Worm (Caenorhabditis elegans) whole organism, L4 larva: ENCODE data around the gene W06A7.2.

Experiments used
- D1046.2 ChIP-seq: fragments of 200-800 bp; sonication (Bioruptor generic); IDR thresholded peaks from 2 replicates; pipeline ENCODE4 v1.3.6; 2022; ENCODE audit warnings: missing genetic modification characterization, missing compliant biosample characterization
- F44E2.7 ChIP-seq: fragments of 200-800 bp; sonication (Bioruptor generic); IDR thresholded peaks from 2 replicates; pipeline ENCODE4 v2.1.2; 2022; ENCODE audit warnings: missing genetic modification characterization, missing compliant biosample characterization
- T20F7.1 ChIP-seq: fragments of 200-800 bp; sonication (Bioruptor generic); optimal IDR thresholded peaks from 2 replicates; lab custom pipeline; 2018; ENCODE audit warnings: mild to moderate bottlenecking, missing genetic modification characterization, missing compliant biosample characterization
- Y105C5A.15 ChIP-seq: fragments of 200-800 bp; sonication (Bioruptor generic); IDR thresholded peaks from 2 replicates; pipeline ENCODE4 v1.3.6; 2022; ENCODE audit warnings: missing genetic modification characterization, missing compliant biosample characterization
- Y48G9A.11 ChIP-seq: fragments of 200-800 bp; sonication (Bioruptor generic); IDR thresholded peaks from 2 replicates; pipeline ENCODE4 v1.3.6; 2022; ENCODE audit warnings: missing genetic modification reagents, missing genetic modification characterization, missing compliant biosample characterization
- ZK546.5 ChIP-seq, 2 experiments: sonication (generic microtip); optimal IDR thresholded peaks; 2 replicates each; lab custom pipeline; 2017; ENCODE audit warnings: missing biosample characterization in 2 of 2, missing genetic modification characterization in 2 of 2
- aha-1 ChIP-seq: fragments of 150-350 bp; peaks from one replicate; lab custom pipeline; 2014; ENCODE audit warnings: missing biosample characterization, missing genetic modification characterization
- arid-1 ChIP-seq: fragments of 200-800 bp; sonication (Bioruptor generic); conservative IDR thresholded peaks from 2 replicates; pipeline ENCODE4 v1.3.6; 2022; ENCODE audit warnings: missing genetic modification reagents, missing genetic modification characterization, missing compliant biosample characterization
- attf-4 ChIP-seq: sonication (generic microtip); optimal IDR thresholded peaks from 3 replicates; lab custom pipeline; 2017; ENCODE audit warnings: missing biosample characterization, missing genetic modification characterization
- ceh-20 ChIP-seq: fragments of 200-800 bp; sonication (Bioruptor generic); IDR thresholded peaks from 2 replicates; pipeline ENCODE4 v1.3.6; 2022; ENCODE audit warnings: missing genetic modification reagents, missing genetic modification characterization, missing compliant biosample characterization
- ceh-44 ChIP-seq: fragments of 200-800 bp; sonication (Bioruptor generic); IDR thresholded peaks from 2 replicates; pipeline ENCODE4 v1.3.6; 2022; ENCODE audit warnings: missing genetic modification reagents, missing genetic modification characterization, missing compliant biosample characterization
- ceh-82 ChIP-seq: sonication (generic microtip); optimal IDR thresholded peaks from 2 replicates; lab custom pipeline; 2017; ENCODE audit warnings: missing biosample characterization, missing genetic modification characterization
- ctbp-1 ChIP-seq: fragments of 200-800 bp; sonication (Bioruptor generic); IDR thresholded peaks from 2 replicates; pipeline ENCODE4 v1.3.6; 2022; ENCODE audit warnings: missing genetic modification reagents, missing genetic modification characterization, missing compliant biosample characterization
- daf-16 ChIP-seq, 3 experiments: sonication (generic microtip); optimal IDR thresholded peaks; 2 replicates each; lab custom pipeline; 2016 to 2017; ENCODE audit warnings: missing genetic modification characterization in 3 of 3, missing genetic modification reagents in 3 of 3, mild to moderate bottlenecking in 2 of 3, missing compliant biosample characterization in 2 of 3, missing biosample characterization in 1 of 3, moderate library complexity in 1 of 3
- daf-19 ChIP-seq: fragments of 200-800 bp; sonication (Bioruptor generic); conservative IDR thresholded peaks from 2 replicates; pipeline ENCODE4 v1.3.6; 2022; ENCODE audit warnings: missing genetic modification characterization, missing compliant biosample characterization
- dmd-6 ChIP-seq: fragments of 200-800 bp; sonication (Bioruptor generic); IDR thresholded peaks from 2 replicates; pipeline ENCODE4 v1.3.6; 2022; ENCODE audit warnings: missing genetic modification reagents, missing genetic modification characterization, missing compliant biosample characterization
- dmd-8 ChIP-seq: fragments of 200-800 bp; sonication (Bioruptor generic); IDR thresholded peaks from 2 replicates; pipeline ENCODE4 v1.3.6; 2022; ENCODE audit warnings: missing genetic modification characterization, missing compliant biosample characterization
- dpl-1 ChIP-seq: fragments of 150-350 bp; optimal IDR thresholded peaks from 2 replicates; lab custom pipeline; 2014; ENCODE audit warnings: missing biosample characterization, missing genetic modification reagents, missing genetic modification characterization
- duxl-1 ChIP-seq: sonication (generic microtip); optimal IDR thresholded peaks from 2 replicates; lab custom pipeline; 2016; ENCODE audit warnings: mild to moderate bottlenecking, missing genetic modification characterization, moderate library complexity, missing compliant biosample characterization; ENCODE audit not compliant: poor library complexity
- gei-8 ChIP-seq: fragments of 200-800 bp; sonication (Bioruptor generic); optimal IDR thresholded peaks from 2 replicates; lab custom pipeline; 2018; ENCODE audit warnings: mild to moderate bottlenecking, missing genetic modification characterization, missing compliant biosample characterization
- hmg-1.1 ChIP-seq: fragments of 200-800 bp; sonication (Bioruptor generic); IDR thresholded peaks from 2 replicates; pipeline ENCODE4 v1.3.6; 2022; ENCODE audit warnings: missing genetic modification reagents, missing genetic modification characterization, missing compliant biosample characterization
- jun-1 ChIP-seq: fragments of 150-350 bp; optimal IDR thresholded peaks from 2 replicates; lab custom pipeline; 2014; ENCODE audit warnings: missing biosample characterization, missing genetic modification reagents, missing genetic modification characterization
- lim-7 ChIP-seq: fragments of 200-800 bp; sonication (Bioruptor generic); IDR thresholded peaks from 2 replicates; pipeline ENCODE4 v1.3.6; 2022; ENCODE audit warnings: missing genetic modification characterization, missing compliant biosample characterization
- lin-1 ChIP-seq: fragments of 200-800 bp; sonication (Bioruptor generic); IDR thresholded peaks from 2 replicates; pipeline ENCODE4 v1.3.6; 2022; ENCODE audit warnings: missing genetic modification reagents, missing genetic modification characterization, missing compliant biosample characterization
- lin-29 ChIP-seq: fragments of 200-800 bp; sonication (Bioruptor generic); IDR thresholded peaks from 2 replicates; pipeline ENCODE4 v1.3.6; 2022; ENCODE audit warnings: missing genetic modification reagents, missing genetic modification characterization, missing compliant biosample characterization
- lsy-2 ChIP-seq, 2 experiments: fragments of 150-350 bp in 1 of 2; sonication (generic microtip) in 1 of 2; optimal IDR thresholded peaks; 2 replicates each; lab custom pipeline; 2014 to 2017; ENCODE audit warnings: missing biosample characterization in 2 of 2, missing genetic modification characterization in 2 of 2
- madf-5 ChIP-seq, 2 experiments: fragments of 200-800 bp; sonication (Bioruptor generic); IDR thresholded peaks; 2 replicates each; pipeline ENCODE4 v1.3.6; 2022; ENCODE audit warnings: missing compliant biosample characterization in 2 of 2, missing genetic modification characterization in 2 of 2
- madf-9 ChIP-seq: fragments of 200-800 bp; sonication (Bioruptor generic); conservative IDR thresholded peaks from 2 replicates; pipeline ENCODE4 v1.3.6; 2022; ENCODE audit warnings: missing genetic modification reagents, missing genetic modification characterization, missing compliant biosample characterization
- mdt-29 ChIP-seq: fragments of 200-800 bp; sonication (Bioruptor generic); IDR thresholded peaks from 2 replicates; pipeline ENCODE4 v1.3.6; 2022; ENCODE audit warnings: missing genetic modification reagents, missing genetic modification characterization, missing compliant biosample characterization
- mxl-2 ChIP-seq: fragments of 200-800 bp; sonication (Bioruptor generic); conservative IDR thresholded peaks from 2 replicates; pipeline ENCODE4 v1.3.6; 2022; ENCODE audit warnings: missing genetic modification reagents, missing genetic modification characterization, missing compliant biosample characterization
- mxl-3 ChIP-seq: fragments of 200-800 bp; sonication (Bioruptor generic); optimal IDR thresholded peaks from 2 replicates; lab custom pipeline; 2018; ENCODE audit warnings: mild to moderate bottlenecking, missing genetic modification characterization, missing compliant biosample characterization
- nhr-102 ChIP-seq: sonication (generic microtip); optimal IDR thresholded peaks from 2 replicates; lab custom pipeline; 2016; ENCODE audit warnings: mild to moderate bottlenecking, missing genetic modification characterization, moderate library complexity, missing compliant biosample characterization
- nhr-25 ChIP-seq: sonication (generic microtip); optimal IDR thresholded peaks from 2 replicates; lab custom pipeline; 2017; ENCODE audit warnings: missing genetic modification characterization, mild to moderate bottlenecking, missing compliant biosample characterization, antibody characterized with exemption, moderate library complexity, borderline replicate concordance; ENCODE audit not compliant: insufficient read depth
- nhr-28 ChIP-seq: fragments of 150-350 bp; optimal IDR thresholded peaks from 2 replicates; lab custom pipeline; 2014; ENCODE audit warnings: missing biosample characterization, missing genetic modification characterization
- nhr-41 ChIP-seq: fragments of 200-800 bp; sonication (Bioruptor generic); IDR thresholded peaks from 2 replicates; pipeline ENCODE4 v1.3.6; 2022; ENCODE audit warnings: missing genetic modification reagents, missing genetic modification characterization, missing compliant biosample characterization
- nhr-48 ChIP-seq: sonication (generic microtip); optimal IDR thresholded peaks from 2 replicates; lab custom pipeline; 2016; ENCODE audit warnings: mild to moderate bottlenecking, missing genetic modification characterization, missing compliant biosample characterization
- nhr-77 ChIP-seq: fragments of 150-350 bp; optimal IDR thresholded peaks from 2 replicates; lab custom pipeline; 2014; ENCODE audit warnings: missing biosample characterization, missing genetic modification characterization
- pha-4 ChIP-seq, 2 experiments: fragments of 150-350 bp in 1 of 2; fragments of 200-800 bp in 1 of 2; sonication (Bioruptor generic) in 1 of 2; IDR thresholded peaks in 1 of 2; optimal IDR thresholded peaks in 1 of 2; 2 replicates each; pipeline versions ENCODE4 v1.3.6 to Lab custom; 2014 to 2022; ENCODE audit warnings: missing genetic modification characterization in 2 of 2, missing genetic modification reagents in 2 of 2, missing biosample characterization in 1 of 2, missing compliant biosample characterization in 1 of 2
- pqm-1 ChIP-seq: sonication (generic microtip); optimal IDR thresholded peaks from 2 replicates; lab custom pipeline; 2017; ENCODE audit warnings: missing biosample characterization, missing genetic modification characterization
- rbr-2 ChIP-seq: sonication (generic microtip); optimal IDR thresholded peaks from 2 replicates; lab custom pipeline; 2016; ENCODE audit warnings: missing genotype, missing genetic modification characterization, missing compliant biosample characterization
- snpc-4 ChIP-seq: fragments of 150-350 bp; optimal IDR thresholded peaks from 2 replicates; lab custom pipeline; 2014; ENCODE audit warnings: missing biosample characterization, missing genetic modification characterization
- spr-3 ChIP-seq: fragments of 200-800 bp; sonication (Bioruptor generic); optimal IDR thresholded peaks from 2 replicates; lab custom pipeline; 2018; ENCODE audit warnings: mild to moderate bottlenecking, missing genetic modification characterization, missing compliant biosample characterization
- tag-97 ChIP-seq: fragments of 200-800 bp; sonication (Bioruptor generic); IDR thresholded peaks from 2 replicates; pipeline ENCODE4 v1.3.6; 2022; ENCODE audit warnings: missing genetic modification characterization, missing compliant biosample characterization
- tra-1 ChIP-seq: fragments of 200-800 bp; sonication (Bioruptor generic); IDR thresholded peaks from 2 replicates; pipeline ENCODE4 v1.3.6; 2022; ENCODE audit warnings: missing genetic modification reagents, missing genetic modification characterization, missing compliant biosample characterization
- vab-7 ChIP-seq: fragments of 200-800 bp; sonication (Bioruptor generic); IDR thresholded peaks from 2 replicates; pipeline ENCODE4 v1.3.6; 2022; ENCODE audit warnings: missing genetic modification reagents, missing genetic modification characterization, missing compliant biosample characterization
- zag-1 ChIP-seq: fragments of 150-350 bp; optimal IDR thresholded peaks from 2 replicates; lab custom pipeline; 2014; ENCODE audit warnings: missing biosample characterization, missing genetic modification characterization

The W06A7.2 gene

DNA sequence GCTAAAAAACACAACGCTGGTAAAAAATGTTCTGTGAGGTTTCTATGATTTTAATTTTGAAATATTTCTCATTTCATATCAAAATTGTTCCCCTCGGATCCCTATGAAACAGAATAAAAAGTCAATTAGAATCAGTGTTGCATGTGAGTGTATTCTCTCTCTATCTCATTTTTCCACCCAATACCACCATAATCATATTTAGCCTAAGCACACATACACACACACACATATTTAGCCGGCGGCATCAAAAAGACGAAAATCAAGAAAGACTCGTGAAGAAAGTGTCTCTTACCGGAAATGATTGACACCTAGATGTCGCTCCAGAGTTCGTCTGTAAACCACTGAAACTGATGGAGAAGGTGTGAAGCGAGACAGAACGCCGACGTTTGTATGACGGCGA lies 32.6 kb downstream of the W06A7.2 start:
- TF ChIP-seq nhr-102 (tag; lab: Kevin White, UChicago) = no peak
- TF ChIP-seq tag-97 (GFP tag; lab: Robert Waterston, UW) = no peak
- TF ChIP-seq dmd-6 (GFP tag; lab: Robert Waterston, UW) = 0 out of 2 replicates have a peak, but pooled peaks have one; percentile 21
- TF ChIP-seq aha-1 (tag; lab: Kevin White, UChicago) = peak; percentile 72
- no peak for TF ChIP-seq ceh-44 (GFP tag; lab: Robert Waterston, UW)
- TF ChIP-seq mdt-29 (GFP tag; lab: Robert Waterston, UW) = no peak
- no peak for TF ChIP-seq zag-1 (tag; lab: Kevin White, UChicago)
- no peak for TF ChIP-seq jun-1 (tag; lab: Kevin White, UChicago)
- no peak for TF ChIP-seq madf-9 (GFP tag; lab: Robert Waterston, UW)
- no peak for TF ChIP-seq T20F7.1 (GFP tag; lab: Kevin White, UChicago)
- TF ChIP-seq attf-4 (tag; lab: Kevin White, UChicago) = no peak

DNA sequence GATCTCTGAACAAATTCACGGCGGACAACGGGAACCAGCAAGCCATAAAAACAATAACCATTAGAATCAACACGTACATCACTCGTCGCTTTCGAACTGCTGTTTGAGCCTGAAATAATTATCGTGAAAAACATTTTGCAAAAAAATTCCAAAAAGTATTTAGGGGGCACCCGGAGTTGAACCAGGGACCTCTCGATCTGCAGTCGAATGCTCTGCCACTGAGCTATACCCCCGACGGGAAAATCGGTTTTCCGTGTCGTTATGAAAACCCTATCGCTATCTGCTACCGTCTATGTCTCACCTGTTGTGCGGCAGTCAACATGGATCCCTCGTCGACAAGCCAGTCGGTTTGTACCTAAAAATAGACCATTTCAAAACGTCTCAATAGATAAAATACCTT lies 34.0 kb downstream of the W06A7.2 start:
- TF ChIP-seq pqm-1 (tag; lab: Kevin White, UChicago) (no peak), ceh-20 (GFP tag; lab: Robert Waterston, UW) (0 out of 2 replicates have a peak, but pooled peaks have one; percentile 58), ZK546.5 (tag; optimal IDR thresholded peaks at IDR 0.05; lab: Kevin White, UChicago) (no peak), aha-1 (tag; lab: Kevin White, UChicago) (no peak), ceh-82 (tag; lab: Kevin White, UChicago) (no peak), dmd-6 (GFP tag; lab: Robert Waterston, UW) (no peak; the same call in 1 of the 2 replicates), nhr-28 (tag; lab: Kevin White, UChicago) (peak; percentile 8), lsy-2 (tag; optimal IDR thresholded peaks at IDR 0.05; lab: Kevin White, UChicago) (no peak), daf-16 (GFP tag; optimal IDR thresholded peaks at IDR 0.05; lab: Kevin White, UChicago) (peak in 1 of 2 experiments; percentile 37), daf-16 (tag; optimal IDR thresholded peaks at IDR 0.05; lab: Kevin White, UChicago) (peak; percentile 66), D1046.2 (peak; percentile 70; the same call in 1 of the 2 replicates), daf-19 (GFP tag; lab: Robert Waterston, UW) (peak; percentile 55; the same call in 1 of the 2 replicates), spr-3 (GFP tag; lab: Kevin White, UChicago) (peak; percentile 35), nhr-48 (tag; lab: Kevin White, UChicago) (peak; percentile 15), mxl-2 (GFP tag; lab: Robert Waterston, UW) (0 out of 2 replicates have a peak, but pooled peaks have one; percentile 32), ctbp-1 (peak; percentile 59; the same call in 1 of the 2 replicates), nhr-77 (tag; lab: Kevin White, UChicago) (peak; percentile 6), lin-1 (GFP tag; lab: Robert Waterston, UW) (peak; percentile 48; the same call in 1 of the 2 replicates), hmg-1.1 (GFP tag; lab: Robert Waterston, UW) (peak; percentile 58; the same call in 1 of the 2 replicates), ceh-44 (GFP tag; lab: Robert Waterston, UW) (no peak), F44E2.7 (peak; percentile 70; the same call in 1 of the 2 replicates), vab-7 (GFP tag; lab: Robert Waterston, UW) (peak; percentile 48; the same call in 1 of the 2 replicates), madf-9 (GFP tag; lab: Robert Waterston, UW) (0 out of 2 replicates have a peak, but pooled peaks have one; percentile 29), dmd-8 (GFP tag; lab: Robert Waterston, UW) (peak; percentile 78; the same call in 1 of the 2 replicates), duxl-1 (tag; lab: Kevin White, UChicago) (peak; percentile 48), nhr-41 (GFP tag; lab: Robert Waterston, UW) (no peak), arid-1 (GFP tag; lab: Robert Waterston, UW) (peak; percentile 62; the same call in 1 of the 2 replicates), snpc-4 (tag; lab: Kevin White, UChicago) (peak; percentile 28), dpl-1 (GFP tag; lab: Kevin White, UChicago) (no peak), Y105C5A.15 (GFP tag; lab: Robert Waterston, UW) (no peak), pha-4 (GFP tag; IDR thresholded peaks at IDR 0.05; lab: Robert Waterston, UW) (peak; percentile 71; the same call in 1 of the 2 replicates), pha-4 (tag; optimal IDR thresholded peaks at IDR 0.05; lab: Kevin White, UChicago) (no peak), tra-1 (0 out of 2 replicates have a peak, but pooled peaks have one; percentile 22), madf-5 (GFP tag; IDR thresholded peaks at IDR 0.05; lab: Robert Waterston, UW) (0 out of 4 replicates have a peak, but pooled peaks of 1 of the 2 experiments have one; percentile 63), rbr-2 (tag; lab: Kevin White, UChicago) (peak; percentile 31), mxl-3 (peak; percentile 14), lin-29 (peak; percentile 48; the same call in 1 of the 2 replicates), nhr-25 (tag; lab: Kevin White, UChicago) (no peak), Y48G9A.11 (GFP tag; lab: Robert Waterston, UW) (0 out of 2 replicates have a peak, but pooled peaks have one; percentile 28), gei-8 (GFP tag; lab: Kevin White, UChicago) (peak; percentile 3), lim-7 (peak; percentile 61)
